Fruit fly (Drosophila melanogaster) whole organism, larva: Measurements from ENCODE around the gene SppL.

Source experiments
- noc ChIP-seq: fragments of 200-800 bp; sonication (Bioruptor generic); optimal IDR thresholded peaks from 3 replicates; lab custom pipeline; 2019; ENCODE audit warnings: missing biosample characterization, mild to moderate bottlenecking, missing genetic modification characterization, moderate library complexity

Gene SppL

DNA sequence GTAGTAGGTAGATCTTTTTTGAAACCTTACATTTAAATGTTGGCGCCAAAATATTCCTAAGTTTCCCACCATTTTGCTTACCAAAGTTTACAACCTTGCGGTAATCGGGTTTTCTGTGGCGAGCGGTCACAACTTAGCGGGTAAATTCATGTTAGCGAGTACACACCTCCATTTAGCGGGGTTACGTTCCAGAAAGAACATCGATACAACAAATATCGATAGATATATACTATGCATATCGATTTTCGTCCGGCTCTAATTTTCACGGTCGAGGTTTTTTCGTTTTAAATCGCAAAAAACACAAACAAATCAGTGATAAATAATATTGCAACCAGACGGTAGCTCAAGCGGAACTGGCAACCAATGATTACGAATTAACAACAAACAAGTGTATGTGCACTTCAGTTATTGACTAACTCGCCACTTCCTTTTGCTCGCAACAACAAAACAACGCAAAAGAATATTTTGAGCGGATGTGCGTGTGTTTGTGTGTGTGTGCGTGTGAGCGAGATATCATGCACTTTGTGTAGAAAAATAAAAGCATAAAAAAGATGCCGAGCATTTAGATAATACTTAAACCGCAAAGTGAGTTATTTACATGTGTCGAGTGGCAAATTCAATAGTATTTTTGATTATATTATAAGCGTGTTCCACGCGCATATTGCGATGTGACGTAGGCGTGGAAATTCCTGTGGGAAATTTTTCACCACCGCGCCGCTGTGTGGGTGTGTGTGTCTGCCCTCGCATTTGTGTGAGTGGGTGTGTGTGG, 6.7 kb downstream of the SppL start, which contains the start of gene Lnk:
Lnk (plus strand) TSS at position 236 of the 769 bp plus-strand sequence.
- TF ChIP-seq noc (tag; lab: Kevin White, UChicago), result peak; percentile 16

DNA sequence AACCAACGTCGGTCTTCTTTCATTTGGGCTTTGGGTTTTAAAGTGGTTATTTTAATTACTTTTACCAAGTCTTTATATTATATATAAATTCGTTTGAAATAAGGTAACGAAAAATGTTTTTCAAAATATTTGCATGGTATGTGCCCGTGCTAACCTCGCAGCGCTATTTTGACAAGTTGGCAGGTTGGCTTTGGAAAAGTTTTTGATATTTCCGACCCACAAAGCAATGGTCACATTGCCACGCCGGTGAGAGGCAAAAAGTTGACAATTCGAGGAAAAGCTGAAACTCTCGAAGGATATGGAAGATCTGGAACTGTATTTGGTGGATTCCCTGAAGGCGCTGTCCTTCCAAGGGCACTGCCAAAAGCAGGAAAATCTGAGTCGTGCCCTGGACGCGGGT, 11.5 kb downstream of the SppL start, which contains the start of gene CG5913:
CG5913 (plus strand) TSS at position 224 of the 400 bp plus-strand sequence.
- no peak for TF ChIP-seq noc (tag; lab: Kevin White, UChicago)

DNA sequence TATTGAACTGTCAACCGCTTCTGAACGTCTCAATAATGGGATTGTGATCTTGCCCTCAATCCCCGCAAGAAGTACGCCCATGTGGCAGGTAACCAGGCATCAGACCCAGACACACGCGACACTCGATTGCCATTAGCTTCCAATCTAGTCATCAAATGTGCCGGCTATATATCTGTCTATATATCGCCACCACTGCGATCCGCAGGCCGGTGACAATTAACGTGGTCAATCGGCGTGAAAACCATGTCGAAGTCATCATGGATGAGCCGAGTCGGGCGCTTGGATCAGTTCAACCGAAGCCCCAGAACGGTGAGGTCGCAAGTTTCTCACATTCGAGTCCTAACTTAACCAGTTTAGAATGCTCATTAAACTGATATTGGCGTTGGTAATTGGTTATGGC, 13.7 kb downstream of the SppL start, which contains the start of gene Sodq:
Sodq (plus strand) TSS at position 301 of the 400 bp plus-strand sequence.
- TF ChIP-seq noc (tag; lab: Kevin White, UChicago), result no peak

DNA sequence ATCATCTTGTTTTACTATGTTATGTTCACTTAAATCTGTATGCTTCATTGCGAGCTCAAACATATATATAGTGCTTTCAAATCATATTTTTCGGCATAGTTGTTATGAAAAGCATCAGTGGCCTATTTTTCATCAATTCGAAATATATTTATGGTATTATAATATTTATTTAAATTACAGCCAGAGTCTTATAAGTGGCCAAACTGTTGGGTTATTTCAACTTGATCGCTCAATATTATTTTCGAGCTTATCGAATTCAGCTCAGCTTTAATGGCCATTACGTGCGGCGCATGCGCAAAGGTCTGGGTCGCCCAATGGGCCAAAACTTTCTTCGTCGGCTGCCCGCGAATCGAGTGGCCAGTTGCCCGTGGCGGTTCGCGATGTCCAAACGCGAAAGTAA, 15.4 kb downstream of the SppL start, which contains the start of gene Mco3:
Mco3 (plus strand) TSS at position 301 of the 400 bp plus-strand sequence.
- TF ChIP-seq noc (tag; lab: Kevin White, UChicago), result no peak

DNA sequence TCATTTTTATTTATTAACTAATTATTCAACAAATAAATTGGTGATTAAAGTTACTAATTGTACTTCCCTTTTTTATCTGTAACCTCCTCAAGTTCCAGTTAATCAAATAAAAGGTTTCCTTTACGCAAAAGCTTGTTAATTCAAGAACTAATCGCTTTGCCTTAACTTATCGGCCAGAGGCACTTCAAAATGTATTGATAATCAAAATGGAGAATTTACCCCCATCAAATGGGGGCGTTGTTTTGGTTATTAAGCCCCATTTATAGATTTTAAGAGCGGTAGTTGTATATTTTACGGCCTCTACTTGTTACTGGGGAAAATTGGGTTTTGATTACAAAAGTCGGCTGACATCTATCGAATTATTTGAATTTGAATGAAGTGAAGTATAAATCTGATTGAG, 17.9 kb downstream of the SppL start, which contains the start of gene CG31091:
CG31091 (plus strand) TSS at position 214 of the 400 bp plus-strand sequence.
- no peak for TF ChIP-seq noc (tag; lab: Kevin White, UChicago)

DNA sequence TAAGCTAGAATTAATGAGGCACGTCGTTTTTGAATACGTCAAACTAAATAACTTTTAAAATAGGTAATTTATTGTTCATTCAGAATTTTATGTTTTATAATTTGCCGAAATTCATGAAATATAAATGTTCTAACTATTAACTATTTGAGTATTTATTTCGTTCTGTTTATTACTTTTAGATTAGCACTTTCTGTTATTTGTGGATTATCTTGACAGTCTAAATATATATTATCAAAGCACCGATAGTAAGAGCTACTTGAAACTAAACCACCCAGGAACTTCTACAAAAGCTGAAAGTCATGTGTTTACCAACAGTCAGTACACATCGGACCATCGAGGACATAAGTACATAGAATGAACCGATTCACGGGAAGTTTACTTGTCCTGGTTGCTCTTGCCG, 20.6 kb downstream of the SppL start, which contains the start of gene CG31089:
CG31089 (plus strand) TSS at position 301 of the 400 bp plus-strand sequence.
- TF ChIP-seq noc (tag; lab: Kevin White, UChicago), result no peak

DNA sequence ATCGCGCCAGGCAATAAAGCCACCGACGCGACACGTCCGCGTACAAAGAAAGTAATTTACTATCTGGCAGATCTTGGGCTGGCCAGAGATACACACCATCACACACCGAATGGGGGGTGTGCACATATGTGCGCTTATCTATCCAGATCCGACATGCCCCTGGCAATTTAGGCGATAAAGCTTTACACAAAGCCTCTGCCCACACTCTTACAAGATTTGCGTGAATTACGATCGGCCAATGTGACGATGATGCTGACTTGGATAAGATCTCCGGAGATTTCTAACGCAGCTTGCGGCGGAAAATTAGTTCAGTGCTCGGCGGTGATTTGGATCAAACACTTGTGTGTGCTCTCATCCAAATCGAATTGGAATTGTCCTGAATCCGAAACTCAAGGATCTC, 24.9 kb downstream of the SppL start, which contains the start of gene kumpel:
kumpel (plus strand) TSS at position 301 of the 400 bp plus-strand sequence.
- peak; percentile 75 for TF ChIP-seq noc (tag; lab: Kevin White, UChicago)

DNA sequence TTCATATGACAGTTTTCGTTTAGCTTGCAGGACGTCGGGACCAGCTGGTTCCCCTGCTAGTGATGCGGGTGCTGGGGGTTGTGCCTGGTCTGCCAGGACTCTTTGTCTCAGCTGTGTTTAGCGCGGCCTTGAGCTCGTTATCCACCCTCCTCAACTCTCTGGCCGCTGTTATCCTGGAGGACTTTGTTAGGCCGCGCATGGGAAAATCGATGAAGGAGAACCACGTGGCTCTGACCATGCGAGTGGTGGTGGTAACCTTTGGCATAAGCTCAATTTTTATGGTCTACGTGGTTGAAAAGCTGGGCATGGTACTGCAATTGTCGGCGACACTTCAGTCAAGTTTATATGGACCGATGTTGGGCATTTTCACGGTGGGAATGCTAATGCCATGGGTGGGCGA, 38.1 kb downstream of the SppL start:
- no peak for TF ChIP-seq noc (tag; lab: Kevin White, UChicago)

DNA sequence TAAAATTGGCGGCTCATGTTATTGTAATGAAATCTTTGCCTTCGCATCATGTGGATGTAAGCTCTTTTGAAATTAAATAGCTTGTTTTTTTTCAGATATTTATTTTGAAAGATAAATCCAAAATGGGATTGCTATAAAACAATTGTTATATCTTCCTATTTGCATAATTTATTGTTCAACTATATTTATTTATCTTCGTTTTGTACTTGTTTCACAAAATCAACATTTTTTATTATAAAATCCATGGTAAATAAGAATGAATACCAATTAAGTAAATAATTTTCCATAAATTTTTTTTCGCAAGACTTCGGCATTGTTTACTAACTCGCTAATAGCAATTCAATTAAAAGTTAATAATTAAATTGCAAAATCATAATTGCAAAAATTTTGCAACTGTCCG, 40.8 kb downstream of the SppL start, which contains the start of gene CG14546:
CG14546 (minus strand) TSS at position 101 of the 400 bp plus-strand sequence.
- no peak for TF ChIP-seq noc (tag; lab: Kevin White, UChicago)
